Worm (Caenorhabditis elegans) whole organism, L2 larva: ENCODE measurements around the gene C06A8.8.

Experiments
- C34F6.9 ChIP-seq: fragments of 150-350 bp; optimal IDR thresholded peaks from 2 replicates; lab custom pipeline; 2014; ENCODE audit warnings: missing biosample characterization, missing genetic modification characterization
- F13H6.1 ChIP-seq: sonication (generic microtip); optimal IDR thresholded peaks from 2 replicates; lab custom pipeline; 2016; ENCODE audit warnings: missing genetic modification characterization, missing compliant biosample characterization
- R02D3.7 ChIP-seq: fragments of 150-350 bp; optimal IDR thresholded peaks from 2 replicates; lab custom pipeline; 2014; ENCODE audit warnings: missing biosample characterization, missing genetic modification characterization
- ama-1 ChIP-seq: fragments of 150-350 bp; optimal IDR thresholded peaks from 2 replicates; lab custom pipeline; 2018; ENCODE audit warnings: inconsistent platforms
- blmp-1 ChIP-seq: sonication (generic microtip); optimal IDR thresholded peaks from 2 replicates; lab custom pipeline; 2017; ENCODE audit warnings: missing genetic modification characterization, mild to moderate bottlenecking, missing compliant biosample characterization, antibody characterized with exemption, moderate library complexity; ENCODE audit not compliant: insufficient read depth
- ceh-16 ChIP-seq: fragments of 150-350 bp; optimal IDR thresholded peaks from 2 replicates; lab custom pipeline; 2014; ENCODE audit warnings: missing biosample characterization, missing genetic modification characterization
- ceh-82 ChIP-seq: fragments of 150-350 bp; optimal IDR thresholded peaks from 2 replicates; lab custom pipeline; 2014; ENCODE audit warnings: missing biosample characterization, missing genetic modification characterization
- crh-2 ChIP-seq: sonication (generic microtip); optimal IDR thresholded peaks from 2 replicates; lab custom pipeline; 2017; ENCODE audit warnings: missing biosample characterization, missing genetic modification characterization
- egl-27 ChIP-seq: sonication (generic microtip); optimal IDR thresholded peaks from 3 replicates; lab custom pipeline; 2017; ENCODE audit warnings: missing biosample characterization, missing genetic modification reagents, missing genetic modification characterization
- elt-1 ChIP-seq: fragments of 150-350 bp; optimal IDR thresholded peaks from 2 replicates; lab custom pipeline; 2014; ENCODE audit warnings: missing biosample characterization, missing genetic modification characterization
- elt-3 ChIP-seq: sonication (generic microtip); optimal IDR thresholded peaks from 2 replicates; lab custom pipeline; 2017; ENCODE audit warnings: missing biosample characterization, missing genetic modification characterization
- lin-11 ChIP-seq: fragments of 150-350 bp; sonication (generic microtip); optimal IDR thresholded peaks from 2 replicates; lab custom pipeline; 2014; ENCODE audit warnings: missing biosample characterization, missing genetic modification characterization, inconsistent platforms, mixed read lengths
- lin-39 ChIP-seq: fragments of 150-350 bp; optimal IDR thresholded peaks from 2 replicates; lab custom pipeline; 2014; ENCODE audit warnings: missing biosample characterization, missing genetic modification reagents, missing genetic modification characterization
- lsy-2 ChIP-seq, 2 experiments: fragments of 150-350 bp in 1 of 2; sonication (generic microtip) in 1 of 2; optimal IDR thresholded peaks; 2 replicates each; lab custom pipeline; 2014 to 2017; ENCODE audit warnings: missing biosample characterization in 2 of 2, missing genetic modification characterization in 2 of 2
- mbf-1 ChIP-seq: sonication (generic microtip); optimal IDR thresholded peaks from 2 replicates; lab custom pipeline; 2017; ENCODE audit warnings: missing biosample characterization, missing genetic modification characterization
- mdl-1 ChIP-seq, 2 experiments: fragments of 150-350 bp in 1 of 2; sonication (generic microtip) in 1 of 2; optimal IDR thresholded peaks; 2 replicates each; lab custom pipeline; 2017; ENCODE audit warnings: missing biosample characterization in 2 of 2, missing genetic modification characterization in 2 of 2
- nhr-10 ChIP-seq: sonication (generic microtip); optimal IDR thresholded peaks from 2 replicates; lab custom pipeline; 2017; ENCODE audit warnings: missing biosample characterization, missing genetic modification characterization
- nhr-12 ChIP-seq: fragments of 150-350 bp; optimal IDR thresholded peaks from 2 replicates; lab custom pipeline; 2014; ENCODE audit warnings: missing biosample characterization, missing genetic modification characterization
- nhr-21 ChIP-seq: fragments of 150-350 bp; optimal IDR thresholded peaks from 2 replicates; lab custom pipeline; 2014; ENCODE audit warnings: missing biosample characterization, missing genetic modification characterization
- nhr-25 ChIP-seq: fragments of 150-350 bp; sonication (generic microtip); optimal IDR thresholded peaks from 3 replicates; lab custom pipeline; 2014; ENCODE audit warnings: missing biosample characterization, missing genetic modification characterization
- nhr-6 ChIP-seq: fragments of 150-350 bp; optimal IDR thresholded peaks from 2 replicates; lab custom pipeline; 2014; ENCODE audit warnings: missing biosample characterization, missing genetic modification characterization
- nhr-77 ChIP-seq: fragments of 150-350 bp; optimal IDR thresholded peaks from 2 replicates; lab custom pipeline; 2014; ENCODE audit warnings: missing biosample characterization, missing genetic modification characterization
- sem-4 ChIP-seq: fragments of 150-350 bp; optimal IDR thresholded peaks from 2 replicates; lab custom pipeline; 2014; ENCODE audit warnings: missing biosample characterization, missing genetic modification reagents, missing genetic modification characterization
- skn-1 ChIP-seq: sonication (generic microtip); optimal IDR thresholded peaks from 2 replicates; lab custom pipeline; 2017; ENCODE audit warnings: missing biosample characterization, missing genetic modification characterization
- sma-3 ChIP-seq: sonication (generic microtip); optimal IDR thresholded peaks from 2 replicates; lab custom pipeline; 2016; ENCODE audit warnings: missing genetic modification reagents, missing genetic modification characterization, missing compliant biosample characterization
- sma-9 ChIP-seq, 2 experiments: fragments of 150-350 bp in 1 of 2; sonication (generic microtip) in 1 of 2; optimal IDR thresholded peaks; 2 replicates each; lab custom pipeline; 2014 to 2016; ENCODE audit warnings: missing genetic modification characterization in 2 of 2, mild to moderate bottlenecking in 1 of 2, missing biosample characterization in 1 of 2, missing compliant biosample characterization in 1 of 2, missing genetic modification reagents in 1 of 2, moderate library complexity in 1 of 2
- snpc-4 ChIP-seq: fragments of 150-350 bp; optimal IDR thresholded peaks from 2 replicates; lab custom pipeline; 2014; ENCODE audit warnings: missing biosample characterization, missing genetic modification characterization
- unc-55 ChIP-seq: fragments of 150-350 bp; sonication (generic microtip); optimal IDR thresholded peaks from 3 replicates; lab custom pipeline; 2014; ENCODE audit warnings: missing biosample characterization, missing genetic modification reagents, missing genetic modification characterization
- zag-1 ChIP-seq: fragments of 150-350 bp; optimal IDR thresholded peaks from 2 replicates; lab custom pipeline; 2014; ENCODE audit warnings: missing biosample characterization, missing genetic modification characterization
- ztf-1 ChIP-seq: fragments of 200-800 bp; sonication (Bioruptor generic); conservative IDR thresholded peaks from 2 replicates; pipeline ENCODE4 v1.3.6; 2022; ENCODE audit warnings: missing genetic modification characterization, missing compliant biosample characterization
- ztf-11 ChIP-seq: sonication (generic microtip); optimal IDR thresholded peaks from 2 replicates; lab custom pipeline; 2017; ENCODE audit warnings: missing biosample characterization, missing genetic modification characterization

The C06A8.8 gene

DNA sequence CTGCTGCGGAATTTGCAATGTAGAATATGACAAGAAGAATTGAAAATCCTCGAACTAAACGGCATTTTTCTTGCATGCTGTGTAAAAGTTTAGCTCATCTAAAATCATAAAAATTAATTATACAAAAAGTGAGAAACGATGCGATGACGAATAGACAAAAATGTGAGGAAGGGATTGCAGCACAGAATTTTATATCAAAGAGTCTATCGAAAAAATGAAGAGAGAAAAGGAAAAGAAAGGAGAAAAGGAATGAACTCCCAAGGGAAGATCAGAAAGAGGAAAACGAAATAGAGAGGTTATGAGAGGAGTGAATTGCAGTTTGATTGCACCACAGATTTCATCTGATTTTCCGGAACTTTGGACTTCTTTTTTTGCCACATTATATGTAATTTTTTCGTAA lies 22.4 kb upstream of the C06A8.8 start, which contains the start of gene glr-4:
Gene glr-4, minus strand, starts transcription at position 101 of the 400 bp plus-strand sequence.
- TF ChIP-seq ceh-82 (tag; lab: Kevin White, UChicago) (no peak), nhr-77 (tag; lab: Kevin White, UChicago) (no peak), nhr-6 (tag; lab: Kevin White, UChicago) (no peak), unc-55 (GFP tag; lab: Kevin White, UChicago) (no peak), lin-11 (no peak), nhr-10 (tag; lab: Kevin White, UChicago) (no peak), sma-3 (GFP tag; lab: Kevin White, UChicago) (no peak), nhr-25 (tag; lab: Kevin White, UChicago) (no peak), mdl-1 (tag; optimal IDR thresholded peaks at IDR 0.05; lab: Kevin White, UChicago) (no peak), sma-9 (GFP tag; optimal IDR thresholded peaks at IDR 0.05; lab: Kevin White, UChicago) (no peak), sma-9 (tag; optimal IDR thresholded peaks at IDR 0.05; lab: Kevin White, UChicago) (no peak), ama-1 (lab: Kevin White, UChicago) (no peak), snpc-4 (tag; lab: Kevin White, UChicago) (no peak), blmp-1 (tag; lab: Kevin White, UChicago) (no peak), sem-4 (tag; lab: Kevin White, UChicago) (no peak), mbf-1 (tag; lab: Kevin White, UChicago) (no peak), elt-3 (tag; lab: Kevin White, UChicago) (no peak), skn-1 (tag; lab: Kevin White, UChicago) (no peak), C34F6.9 (tag; lab: Kevin White, UChicago) (no peak), nhr-12 (tag; lab: Kevin White, UChicago) (no peak)

DNA sequence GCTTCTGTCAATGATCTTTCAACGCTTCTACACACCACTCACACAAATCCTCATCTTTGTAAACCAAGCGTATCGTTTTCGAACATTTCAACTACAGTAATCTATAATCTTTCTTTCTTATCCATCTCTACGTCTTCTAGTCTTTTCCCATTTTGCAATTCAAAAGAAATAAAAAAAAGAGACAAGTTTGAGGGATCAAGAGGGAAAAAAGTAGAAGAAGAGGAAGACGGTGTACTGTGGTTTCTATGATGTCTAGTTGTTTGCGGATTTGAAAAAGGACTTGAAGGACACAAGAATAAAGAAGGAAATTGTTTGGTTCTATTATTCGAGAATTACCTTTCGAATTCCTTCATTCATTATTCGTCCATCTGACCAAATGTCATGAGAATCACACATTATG lies 20.7 kb upstream of the C06A8.8 start:
- TF ChIP-seq nhr-25 (tag; lab: Kevin White, UChicago) (peak; percentile 32), ceh-16 (no peak), lsy-2 (tag; optimal IDR thresholded peaks at IDR 0.05; lab: Kevin White, UChicago) (no peak)

DNA sequence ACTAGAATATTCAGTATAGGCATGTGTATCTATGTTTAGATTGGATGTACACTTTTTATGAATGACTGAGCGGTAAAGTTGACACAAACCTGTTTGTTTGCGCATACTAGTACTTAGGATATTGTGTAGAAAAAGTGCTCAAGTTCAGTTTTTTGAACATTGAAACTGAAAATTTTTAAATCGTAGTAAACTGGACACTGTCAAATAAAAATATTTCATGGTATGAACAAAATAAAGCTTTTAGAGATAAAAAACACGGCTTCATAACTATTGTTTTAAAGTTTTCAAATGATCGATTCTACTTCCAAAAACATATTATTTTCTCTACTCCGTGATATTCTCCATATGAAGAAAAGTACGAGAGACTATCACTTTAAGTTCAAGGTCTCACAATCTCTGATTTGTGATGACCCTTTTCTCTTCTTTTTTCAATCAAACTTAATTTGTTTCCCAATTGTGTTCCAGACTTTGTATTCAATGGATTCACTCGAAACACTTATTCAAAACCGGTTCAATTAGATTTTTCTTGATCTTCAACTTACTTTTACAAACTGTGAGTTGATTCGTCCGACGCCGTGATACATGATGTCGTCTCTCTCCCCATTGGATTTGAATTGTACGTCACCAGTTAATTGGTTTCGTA lies 19.7 kb upstream of the C06A8.8 start:
- TF ChIP-seq sma-3 (GFP tag; lab: Kevin White, UChicago) (peak; percentile 58), sma-9 (GFP tag; optimal IDR thresholded peaks at IDR 0.05; lab: Kevin White, UChicago) (peak; percentile 36), sma-9 (tag; optimal IDR thresholded peaks at IDR 0.05; lab: Kevin White, UChicago) (no peak), nhr-21 (tag; lab: Kevin White, UChicago) (peak; percentile 4), elt-1 (tag; lab: Kevin White, UChicago) (no peak), R02D3.7 (tag; lab: Kevin White, UChicago) (no peak), nhr-25 (tag; lab: Kevin White, UChicago) (peak; percentile 66)

DNA sequence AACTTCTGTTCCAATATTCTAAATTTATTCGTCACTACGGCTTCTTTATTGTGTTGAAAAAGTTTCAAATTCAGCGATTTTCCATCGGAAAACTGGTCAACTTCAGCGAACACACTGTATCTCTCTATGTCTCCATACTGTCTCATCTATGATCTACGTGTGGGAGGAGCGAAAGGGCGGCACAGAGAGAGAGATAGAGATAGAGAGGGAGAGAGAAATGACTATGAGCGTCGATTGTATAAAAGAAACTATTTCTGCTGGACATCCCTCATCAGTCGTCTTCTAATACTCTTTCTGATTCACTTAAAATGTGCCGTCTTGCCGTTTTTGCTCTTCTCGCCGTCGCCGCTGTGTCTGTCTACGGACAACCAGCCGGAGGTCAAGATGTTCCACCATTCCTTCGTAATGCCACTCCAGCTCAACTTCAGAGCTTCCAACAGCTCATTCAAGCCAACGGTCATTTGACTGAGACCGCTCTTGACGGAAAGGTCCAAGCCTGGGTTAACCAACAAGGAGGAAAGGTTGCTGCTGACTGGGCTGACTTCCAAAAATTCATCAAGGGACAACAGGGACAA lies 18.6 kb upstream of the C06A8.8 start, which contains the start of gene srlf-1:
Gene srlf-1, plus strand, starts transcription at position 268 of the 575 bp plus-strand sequence.
- no peak for TF ChIP-seq crh-2
- TF ChIP-seq elt-1 (tag; lab: Kevin White, UChicago) = no peak
- TF ChIP-seq ztf-1 (GFP tag; lab: Robert Waterston, UW) = no peak
- TF ChIP-seq lin-39 (tag; lab: Kevin White, UChicago) = no peak
- no peak for TF ChIP-seq unc-55 (GFP tag; lab: Kevin White, UChicago)
- TF ChIP-seq blmp-1 (tag; lab: Kevin White, UChicago) = peak; percentile 31
- TF ChIP-seq zag-1 (tag; lab: Kevin White, UChicago) = no peak
- peak; percentile 18 for TF ChIP-seq nhr-25 (tag; lab: Kevin White, UChicago)
- TF ChIP-seq ztf-11 (tag; lab: Kevin White, UChicago) = no peak
- TF ChIP-seq nhr-21 (tag; lab: Kevin White, UChicago) = peak; percentile 13
- TF ChIP-seq nhr-77 (tag; lab: Kevin White, UChicago) = no peak
- TF ChIP-seq skn-1 (tag; lab: Kevin White, UChicago) = no peak
- TF ChIP-seq sma-9 (GFP tag; optimal IDR thresholded peaks at IDR 0.05; lab: Kevin White, UChicago) = peak; percentile 68
- no peak for TF ChIP-seq sma-9 (tag; optimal IDR thresholded peaks at IDR 0.05; lab: Kevin White, UChicago)
- no peak for TF ChIP-seq egl-27 (tag; lab: Kevin White, UChicago)
- TF ChIP-seq R02D3.7 (tag; lab: Kevin White, UChicago) = no peak
- TF ChIP-seq F13H6.1 (tag; lab: Kevin White, UChicago) = no peak
- TF ChIP-seq ama-1 (lab: Kevin White, UChicago) = peak; percentile 83
- no peak for TF ChIP-seq C34F6.9 (tag; lab: Kevin White, UChicago)
- peak; percentile 65 for TF ChIP-seq sma-3 (GFP tag; lab: Kevin White, UChicago)
- TF ChIP-seq lsy-2 (tag; optimal IDR thresholded peaks at IDR 0.05; lab: Kevin White, UChicago) = no peak
